Fruit fly (Drosophila melanogaster): ENCODE data around the gene CG3815.

Gene CG3815

DNA sequence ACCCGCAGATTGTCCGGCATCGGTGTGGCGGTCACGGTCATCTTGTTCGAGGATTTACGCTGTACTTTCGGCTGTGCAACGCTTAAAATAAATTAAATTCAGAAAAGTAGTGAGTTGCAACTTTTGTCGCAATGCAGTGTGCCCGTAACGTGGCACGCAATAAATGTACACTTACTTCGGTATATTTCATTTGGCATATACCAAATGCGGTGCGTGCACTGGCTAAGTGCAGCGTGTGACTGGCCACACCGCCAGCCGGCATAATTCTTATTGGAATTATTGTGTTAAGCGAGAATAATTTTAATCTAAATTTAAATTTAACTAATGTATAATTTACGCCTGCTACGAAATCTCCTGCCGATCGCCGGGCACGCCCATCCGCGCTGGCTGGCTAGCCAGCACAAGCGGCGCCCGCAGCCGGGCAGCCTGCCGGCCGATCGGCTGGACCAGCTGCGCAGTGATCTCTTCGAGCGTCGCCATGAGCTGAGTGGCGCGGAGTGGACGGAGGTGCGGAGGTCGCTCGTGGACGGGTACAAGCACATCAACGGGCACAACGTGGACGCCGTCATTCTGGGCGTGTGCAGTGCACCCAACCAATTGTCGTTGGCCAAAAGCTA is 4.0 kb upstream of the CG3815 start, which contains the start of the genes Rpt4 and mldr:
Gene Rpt4, minus strand, starts transcription at position 163 of the 617 bp plus-strand sequence.
Gene mldr, plus strand, starts transcription at position 221 of the 617 bp plus-strand sequence.
- TF ChIP-seq dsx (GFP tag; optimal IDR thresholded peaks at IDR 0.05; ENCODE audit: poor library complexity, severe bottlenecking) (peak; percentile 56), Sox14 (GFP tag; optimal IDR thresholded peaks at IDR 0.05) (peak; percentile 5), salr (GFP tag; optimal IDR thresholded peaks at IDR 0.05) (no peak)

DNA sequence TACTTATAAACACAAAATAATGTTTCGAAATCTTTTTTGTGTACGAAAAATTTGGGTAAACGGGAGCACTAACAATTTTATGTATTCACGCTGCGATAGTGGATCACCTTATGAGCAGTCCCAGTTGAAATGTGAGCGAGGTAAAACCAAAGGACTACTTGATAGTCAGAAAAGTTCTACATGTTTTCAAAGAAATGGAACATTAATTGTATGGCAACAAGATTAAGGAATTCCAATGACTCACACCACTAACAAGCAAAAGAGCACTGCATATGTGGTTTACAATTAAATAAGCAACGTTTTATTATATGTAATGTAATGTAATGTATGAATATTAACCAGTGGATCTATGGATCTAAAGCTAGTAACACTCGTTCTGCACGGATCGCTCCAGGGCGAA is 946 bp upstream of the CG3815 start, which contains the start of gene CG15892:
Gene CG15892, minus strand, starts transcription at position 101 of the 400 bp plus-strand sequence.
- TF ChIP-seq CG31627 (GFP tag; optimal IDR thresholded peaks at IDR 0.05) (no peak), CG3919 (GFP tag; optimal IDR thresholded peaks at IDR 0.05) (no peak), CG10669 (GFP tag; optimal IDR thresholded peaks at IDR 0.05) (no peak), CG1621 (tag; optimal IDR thresholded peaks at IDR 0.05) (no peak), Eip93F (GFP tag; optimal IDR thresholded peaks at IDR 0.05) (no peak), Ets21C (GFP tag; optimal IDR thresholded peaks at IDR 0.05) (no peak), salr (GFP tag; optimal IDR thresholded peaks at IDR 0.05) (no peak), CG34406 (GFP tag; optimal IDR thresholded peaks at IDR 0.05) (no peak), Gug (GFP tag; IDR thresholded peaks at IDR 0.05) (no peak), achi (GFP tag; optimal IDR thresholded peaks at IDR 0.05) (no peak), Hr38 (GFP tag; optimal IDR thresholded peaks at IDR 0.05) (no peak), cyc (GFP tag; optimal IDR thresholded peaks at IDR 0.05) (no peak), acj6 (GFP tag; optimal IDR thresholded peaks at IDR 0.05) (no peak), Sox14 (GFP tag; optimal IDR thresholded peaks at IDR 0.05) (no peak), CG32006 (GFP tag; optimal IDR thresholded peaks at IDR 0.05) (no peak), CG3032 (tag; optimal IDR thresholded peaks at IDR 0.05) (no peak)

dm6 chrX:6301052-6301451 is 5.9 kb downstream of the CG3815 start, which contains the start of gene CG12219:
Gene CG12219 (minus strand): TSS chrX:6301285.
- TF ChIP-seq Ets21C (GFP tag; optimal IDR thresholded peaks at IDR 0.05) (no peak), CG34406 (GFP tag; optimal IDR thresholded peaks at IDR 0.05) (no peak), CG7368 (GFP tag; optimal IDR thresholded peaks at IDR 0.05) (no peak), CG8119 (GFP tag; IDR thresholded peaks at IDR 0.05) (no peak), CG6792 (GFP tag; optimal IDR thresholded peaks at IDR 0.05) (no peak), CG15336 (GFP tag; IDR thresholded peaks at IDR 0.05) (no peak), Met (GFP tag; optimal IDR thresholded peaks at IDR 0.05) (no peak), achi (GFP tag; optimal IDR thresholded peaks at IDR 0.05) (no peak), dac (GFP tag; optimal IDR thresholded peaks at IDR 0.05) (no peak), CG11294 (GFP tag; IDR thresholded peaks at IDR 0.05) (no peak)

DNA sequence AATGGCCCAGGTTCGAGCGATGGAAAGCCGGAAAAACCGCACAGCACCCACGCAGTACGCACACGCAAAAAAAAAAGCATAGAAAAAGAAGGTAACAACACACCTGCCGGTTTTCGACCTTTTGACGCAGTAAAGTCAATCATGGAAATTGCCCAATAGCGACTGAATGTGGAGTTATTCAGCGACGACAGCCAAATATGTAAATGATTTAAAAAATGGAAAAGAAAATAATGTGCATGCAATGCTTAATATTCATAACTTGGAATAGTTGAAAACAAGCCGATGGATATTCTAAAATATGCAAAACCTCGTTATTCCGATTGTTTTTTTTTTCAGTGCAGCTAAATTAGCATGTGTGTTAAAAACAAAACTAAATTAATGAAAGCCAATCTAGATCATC is 8.0 kb downstream of the CG3815 start:
- 0 out of 2 replicates have a peak, but pooled peaks have one; percentile 20 for TF ChIP-seq CG15336 (GFP tag; IDR thresholded peaks at IDR 0.05)
- no peak for TF ChIP-seq vri (GFP tag; optimal IDR thresholded peaks at IDR 0.05)
- TF ChIP-seq fd85E (GFP tag; optimal IDR thresholded peaks at IDR 0.05): no peak
- no peak for TF ChIP-seq Ets21C (GFP tag; optimal IDR thresholded peaks at IDR 0.05)
- TF ChIP-seq CG32006 (GFP tag; optimal IDR thresholded peaks at IDR 0.05): peak; percentile 74
- TF ChIP-seq Eip78C (GFP tag): peak; percentile 15
- no peak for TF ChIP-seq Sox14 (GFP tag; optimal IDR thresholded peaks at IDR 0.05)
- TF ChIP-seq pdm3 (GFP tag; optimal IDR thresholded peaks at IDR 0.05): peak; percentile 39
- TF ChIP-seq dac (GFP tag; optimal IDR thresholded peaks at IDR 0.05): peak; percentile 52
- peak; percentile 70 for TF ChIP-seq Hr4 (GFP tag; optimal IDR thresholded peaks at IDR 0.05)
- TF ChIP-seq topi (GFP tag; optimal IDR thresholded peaks at IDR 0.05): no peak
- TF ChIP-seq CG8119 (GFP tag; IDR thresholded peaks at IDR 0.05): peak; percentile 61; the same call in 2 of the 3 replicates
- TF ChIP-seq CG6276 (GFP tag; optimal IDR thresholded peaks at IDR 0.05): no peak
- peak; percentile 5 for TF ChIP-seq OdsH (GFP tag; optimal IDR thresholded peaks at IDR 0.05)
- TF ChIP-seq CG9139 (GFP tag; optimal IDR thresholded peaks at IDR 0.05): no peak
- no peak for TF ChIP-seq CG4318 (GFP tag; optimal IDR thresholded peaks at IDR 0.05)
- TF ChIP-seq CG11294 (GFP tag; IDR thresholded peaks at IDR 0.05): no peak
- TF ChIP-seq eg (GFP tag; IDR thresholded peaks at IDR 0.05): 0 out of 3 replicates have a peak, but pooled peaks have one; percentile 8
